Worm (Caenorhabditis elegans) whole organism, mixed stage, embryonic: ENCODE measurements around the gene Y43F8B.29.

ENCODE experiments used
- blmp-1 ChIP-seq: fragments of 150-350 bp; optimal IDR thresholded peaks from 2 replicates; lab custom pipeline; 2014; ENCODE audit warnings: missing biosample characterization, missing genetic modification characterization
- ces-1 ChIP-seq: fragments of 150-350 bp; optimal IDR thresholded peaks from 2 replicates; lab custom pipeline; 2014; ENCODE audit warnings: missing biosample characterization, missing genetic modification reagents, missing genetic modification characterization
- elt-3 ChIP-seq: fragments of 150-350 bp; optimal IDR thresholded peaks from 2 replicates; lab custom pipeline; 2014; ENCODE audit warnings: missing biosample characterization, missing genetic modification characterization
- lin-13 ChIP-seq: fragments of 150-350 bp; optimal IDR thresholded peaks from 2 replicates; lab custom pipeline; 2014; ENCODE audit warnings: missing biosample characterization, missing genetic modification characterization
- mab-5 ChIP-seq: fragments of 150-350 bp; optimal IDR thresholded peaks from 2 replicates; lab custom pipeline; 2014; ENCODE audit warnings: missing biosample characterization, missing genetic modification characterization
- nhr-12 ChIP-seq: fragments of 150-350 bp; optimal IDR thresholded peaks from 2 replicates; lab custom pipeline; 2014; ENCODE audit warnings: missing biosample characterization, missing genetic modification characterization
- nhr-237 ChIP-seq: fragments of 150-350 bp; optimal IDR thresholded peaks from 2 replicates; lab custom pipeline; 2014; ENCODE audit warnings: missing biosample characterization, missing genetic modification characterization
- sptf-1 ChIP-seq: sonication (generic microtip); optimal IDR thresholded peaks from 2 replicates; lab custom pipeline; 2017; ENCODE audit warnings: mild to moderate bottlenecking, missing genetic modification characterization, moderate library complexity, missing compliant biosample characterization
- unc-62 ChIP-seq: fragments of 150-350 bp; optimal IDR thresholded peaks from 2 replicates; lab custom pipeline; 2014; ENCODE audit warnings: missing biosample characterization, missing genetic modification reagents, missing genetic modification characterization

- TF ChIP-seq ces-1 = no peak
- no peak for TF ChIP-seq nhr-237 (tag; lab: Kevin White, UChicago)
- TF ChIP-seq unc-62 (GFP tag; lab: Kevin White, UChicago) = no peak
- TF ChIP-seq sptf-1 (tag; lab: Kevin White, UChicago) = no peak
- no peak for TF ChIP-seq blmp-1
- no peak for TF ChIP-seq lin-13 (tag; lab: Kevin White, UChicago)
- no peak for TF ChIP-seq nhr-12
- no peak for TF ChIP-seq mab-5 (tag; lab: Kevin White, UChicago)
- no peak for TF ChIP-seq elt-3 (tag; lab: Kevin White, UChicago)
These were observed 22.1 kb downstream of the Y43F8B.29 start, which contains the start of gene phy-4 for ce11 chrV:19513552-19513951.
